Worm (Caenorhabditis elegans) whole organism, late embryonic: Measurements from ENCODE around the gene trp-1.

ENCODE experiments used
- ceh-2 ChIP-seq: sonication (generic microtip); optimal IDR thresholded peaks from 2 replicates; lab custom pipeline; 2016; ENCODE audit warnings: missing genotype, missing genetic modification characterization, missing compliant biosample characterization
- ceh-45 ChIP-seq: fragments of 200-800 bp; sonication (Bioruptor generic); IDR thresholded peaks from 2 replicates; pipeline ENCODE4 v1.3.6; 2022; ENCODE audit warnings: missing genetic modification reagents, missing genetic modification characterization, missing compliant biosample characterization
- dmd-4 ChIP-seq: sonication (generic microtip); optimal IDR thresholded peaks from 2 replicates; lab custom pipeline; 2016; ENCODE audit warnings: borderline replicate concordance, missing genetic modification characterization, missing compliant biosample characterization
- fkh-10 ChIP-seq: fragments of 150-350 bp; optimal IDR thresholded peaks from 2 replicates; lab custom pipeline; 2014; ENCODE audit warnings: missing biosample characterization, missing genetic modification reagents, missing genetic modification characterization
- hlh-30 ChIP-seq: sonication (generic microtip); optimal IDR thresholded peaks from 2 replicates; lab custom pipeline; 2017; ENCODE audit warnings: antibody characterized with exemption, missing genetic modification characterization, missing compliant biosample characterization; ENCODE audit not compliant: insufficient read depth
- hlh-6 ChIP-seq: sonication (generic microtip); optimal IDR thresholded peaks from 2 replicates; lab custom pipeline; 2016; ENCODE audit warnings: missing genotype, missing genetic modification characterization, missing compliant biosample characterization
- nfya-1 ChIP-seq: sonication (generic microtip); optimal IDR thresholded peaks from 2 replicates; lab custom pipeline; 2017; ENCODE audit warnings: missing genetic modification characterization, mild to moderate bottlenecking, missing compliant biosample characterization, antibody characterized with exemption, moderate library complexity
- nhr-11 ChIP-seq: fragments of 150-350 bp; optimal IDR thresholded peaks from 2 replicates; lab custom pipeline; 2014; ENCODE audit warnings: missing biosample characterization, missing genetic modification characterization
- pag-3 ChIP-seq: sonication (generic microtip); optimal IDR thresholded peaks from 2 replicates; lab custom pipeline; 2016; ENCODE audit warnings: missing compliant biosample characterization, missing genetic modification characterization, borderline replicate concordance
- rnt-1 ChIP-seq: sonication (generic microtip); optimal IDR thresholded peaks from 2 replicates; lab custom pipeline; 2016; ENCODE audit warnings: missing genetic modification characterization, missing compliant biosample characterization
- ttx-3 ChIP-seq: sonication (generic microtip); optimal IDR thresholded peaks from 2 replicates; lab custom pipeline; 2016; ENCODE audit warnings: missing genetic modification reagents, missing genetic modification characterization, missing compliant biosample characterization
- unc-86 ChIP-seq: sonication (generic microtip); optimal IDR thresholded peaks from 2 replicates; lab custom pipeline; 2016; ENCODE audit warnings: missing genetic modification characterization, missing compliant biosample characterization

- TF ChIP-seq nfya-1 (tag; lab: Kevin White, UChicago) (no peak), nhr-11 (no peak), hlh-6 (tag; lab: Kevin White, UChicago) (no peak), hlh-30 (tag; lab: Kevin White, UChicago) (no peak), rnt-1 (tag; lab: Kevin White, UChicago) (no peak), ceh-45 (GFP tag; lab: Robert Waterston, UW) (no peak), pag-3 (no peak), dmd-4 (tag; lab: Kevin White, UChicago) (no peak), ttx-3 (no peak), fkh-10 (GFP tag; lab: Kevin White, UChicago) (no peak), unc-86 (tag; lab: Kevin White, UChicago) (no peak), ceh-2 (tag; lab: Kevin White, UChicago) (no peak)
Measured at ce11 chrIII:8577534-8577933, 42.6 kb downstream of the trp-1 start.
